Worm (Caenorhabditis elegans) whole organism, midembryonic: Measurements from ENCODE around the gene clec-65.

Experiments used
- T22C8.4 ChIP-seq: fragments of 200-800 bp; sonication (Bioruptor generic); IDR thresholded peaks from 2 replicates; pipeline ENCODE4 v1.3.6; 2022; ENCODE audit warnings: missing genetic modification characterization, missing compliant biosample characterization
- cog-1 ChIP-seq: sonication (generic microtip); optimal IDR thresholded peaks from 2 replicates; lab custom pipeline; 2016; ENCODE audit warnings: missing genetic modification characterization, missing compliant biosample characterization

DNA sequence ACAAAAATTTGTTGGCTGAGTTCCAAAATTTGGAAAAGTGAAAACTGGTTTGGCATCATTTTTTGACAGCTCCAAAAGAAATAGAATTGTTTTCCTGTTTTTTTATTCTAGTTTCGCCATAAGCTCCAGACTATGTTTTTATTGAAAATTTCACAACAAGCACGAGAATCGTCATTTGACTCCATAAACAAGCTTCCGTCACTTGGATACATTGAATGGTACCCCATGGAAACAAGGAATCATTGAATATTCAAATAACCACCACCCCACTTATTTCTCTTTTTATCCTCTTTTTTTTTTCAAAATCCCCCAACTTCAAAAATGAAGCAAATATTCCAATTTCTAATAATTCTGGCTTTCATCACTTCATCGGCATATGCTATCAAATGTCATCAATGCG lies 7.7 kb downstream of the clec-65 start, which contains the start of gene ddn-2:
- TF ChIP-seq cog-1: no peak
- no peak for TF ChIP-seq T22C8.4 (GFP tag; lab: Robert Waterston, UW)
